Worm (Caenorhabditis elegans) whole organism, L3 larva: ENCODE measurements around the gene B0222.15.

Experiments
- lin-15B ChIP-seq: fragments of 150-350 bp; optimal IDR thresholded peaks from 2 replicates; lab custom pipeline; 2014; ENCODE audit warnings: missing biosample characterization, missing genetic modification characterization
- nhr-76 ChIP-seq: fragments of 150-350 bp; sonication (generic microtip); optimal IDR thresholded peaks from 5 replicates; lab custom pipeline; 2014; ENCODE audit warnings: missing biosample characterization, missing genetic modification characterization
- ztf-11 ChIP-seq: fragments of 150-350 bp; optimal IDR thresholded peaks from 2 replicates; lab custom pipeline; 2014; ENCODE audit warnings: missing biosample characterization, missing genetic modification characterization

- no peak for TF ChIP-seq lin-15B (tag; lab: Kevin White, UChicago)
- no peak for TF ChIP-seq nhr-76 (tag; lab: Kevin White, UChicago)
- TF ChIP-seq ztf-11 (tag; lab: Kevin White, UChicago): no peak
Observed at ce11 chrV:9109281-9109680, 47.3 kb downstream of the B0222.15 start, which contains the start of gene pqn-31.
